Fruit fly (Drosophila melanogaster): Measurements from ENCODE around the gene Hr39.

The Hr39 gene

DNA sequence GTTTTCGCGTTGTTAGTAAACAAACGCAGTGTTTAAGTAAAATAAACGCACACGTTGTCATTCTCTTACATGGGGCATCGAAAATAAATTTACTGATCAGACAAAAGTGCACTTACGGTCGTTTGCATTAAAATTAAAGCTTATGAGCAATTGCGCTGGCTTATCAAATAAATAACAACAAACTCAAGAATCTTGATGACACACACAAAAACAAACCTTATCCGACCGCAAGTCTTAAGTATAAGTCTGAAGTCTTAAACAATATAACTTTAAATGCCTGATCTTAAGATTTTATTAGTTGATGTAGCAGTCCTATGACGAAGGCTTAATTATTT lies 18.2 kb upstream of the Hr39 start:
- no peak for TF ChIP-seq Dll (optimal IDR thresholded peaks at IDR 0.05)
- TF ChIP-seq CG8478 (optimal IDR thresholded peaks at IDR 0.05), result no peak

- no peak for TF ChIP-seq CG8478 (optimal IDR thresholded peaks at IDR 0.05)
- TF ChIP-seq EcR (GFP tag; optimal IDR thresholded peaks at IDR 0.05), result no peak
- no peak for TF ChIP-seq pan (optimal IDR thresholded peaks at IDR 0.05)
- TF ChIP-seq usp (GFP tag; optimal IDR thresholded peaks at IDR 0.05), result no peak
- no peak for TF ChIP-seq Dll (optimal IDR thresholded peaks at IDR 0.05)
- no peak for TF ChIP-seq psq (optimal IDR thresholded peaks at IDR 0.05)
These were observed 17.4 kb upstream of the Hr39 start for dm6 chr2L:21219640-21220085.

dm6 chr2L:21220396-21220795 lies 16.7 kb upstream of the Hr39 start, which contains the start of gene Atg18b:
Gene Atg18b (minus strand): TSS chr2L:21220572.
- TF ChIP-seq psq (optimal IDR thresholded peaks at IDR 0.05) (no peak), usp (GFP tag; optimal IDR thresholded peaks at IDR 0.05) (no peak), Dll (optimal IDR thresholded peaks at IDR 0.05) (no peak), pan (optimal IDR thresholded peaks at IDR 0.05) (no peak), CG8478 (optimal IDR thresholded peaks at IDR 0.05) (no peak), EcR (GFP tag; optimal IDR thresholded peaks at IDR 0.05) (no peak)

DNA sequence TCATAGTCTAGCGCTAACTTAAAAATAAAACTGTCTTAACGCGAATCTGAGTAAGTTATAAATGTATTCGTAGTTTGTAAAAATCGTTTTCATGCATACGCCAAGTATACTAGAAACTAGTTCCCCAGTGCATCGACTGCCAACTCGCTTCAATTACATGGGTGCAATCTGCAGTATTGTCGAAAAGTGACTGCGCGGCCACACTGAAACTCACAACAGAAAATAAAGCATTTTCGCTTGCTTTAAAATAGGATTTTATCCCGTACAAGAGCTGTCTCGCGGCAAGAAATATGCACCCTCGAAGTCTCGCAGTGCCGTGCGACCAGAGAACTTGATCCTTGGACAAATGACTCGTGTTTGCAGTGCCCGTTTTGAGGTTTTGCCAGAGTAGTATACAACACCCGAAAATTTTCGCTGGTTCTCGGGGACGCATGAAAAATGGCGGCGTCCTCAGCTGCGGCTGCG lies 15.9 kb upstream of the Hr39 start, which contains the start of gene CG8677:
Gene CG8677 (plus strand): TSS at position 199 of the 465 bp plus-strand sequence.
- TF ChIP-seq CG8478 (optimal IDR thresholded peaks at IDR 0.05), result no peak
- TF ChIP-seq usp (GFP tag; optimal IDR thresholded peaks at IDR 0.05), result no peak
- no peak for TF ChIP-seq EcR (GFP tag; optimal IDR thresholded peaks at IDR 0.05)
- TF ChIP-seq psq (optimal IDR thresholded peaks at IDR 0.05), result no peak
- no peak for TF ChIP-seq pan (optimal IDR thresholded peaks at IDR 0.05)
- TF ChIP-seq Dll (optimal IDR thresholded peaks at IDR 0.05), result no peak

DNA sequence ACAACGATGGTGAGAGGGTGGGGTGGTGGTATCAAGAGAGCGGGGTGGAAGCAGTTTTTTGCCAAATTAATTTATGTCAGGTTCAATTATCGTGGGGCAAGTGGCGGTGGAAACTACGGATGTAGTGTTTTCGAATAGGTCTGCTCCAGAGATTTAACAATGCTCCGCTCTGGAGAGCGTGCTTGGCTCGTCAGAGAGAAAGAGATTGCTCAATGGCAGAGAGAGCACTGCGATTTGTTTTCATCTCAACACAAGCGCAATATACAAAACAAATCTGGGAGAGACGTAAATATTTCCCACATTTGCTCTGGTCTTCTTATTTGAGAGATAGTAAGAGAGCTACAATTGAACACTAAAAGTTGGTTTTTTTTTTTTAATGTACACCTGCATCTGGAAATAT lies 15.3 kb upstream of the Hr39 start:
- TF ChIP-seq Dll (optimal IDR thresholded peaks at IDR 0.05), result no peak
- no peak for TF ChIP-seq EcR (GFP tag; optimal IDR thresholded peaks at IDR 0.05)
- TF ChIP-seq pan (optimal IDR thresholded peaks at IDR 0.05), result no peak
- no peak for TF ChIP-seq usp (GFP tag; optimal IDR thresholded peaks at IDR 0.05)
- no peak for TF ChIP-seq CG8478 (optimal IDR thresholded peaks at IDR 0.05)
- TF ChIP-seq psq (optimal IDR thresholded peaks at IDR 0.05), result no peak

dm6 chr2L:21233430-21233829 lies 3.6 kb upstream of the Hr39 start:
- TF ChIP-seq usp (GFP tag; optimal IDR thresholded peaks at IDR 0.05), result no peak
- TF ChIP-seq pan (optimal IDR thresholded peaks at IDR 0.05), result no peak
- no peak for TF ChIP-seq EcR (GFP tag; optimal IDR thresholded peaks at IDR 0.05)
- no peak for TF ChIP-seq psq (optimal IDR thresholded peaks at IDR 0.05)
- TF ChIP-seq Dll (optimal IDR thresholded peaks at IDR 0.05), result no peak
- TF ChIP-seq CG8478 (optimal IDR thresholded peaks at IDR 0.05), result no peak

DNA sequence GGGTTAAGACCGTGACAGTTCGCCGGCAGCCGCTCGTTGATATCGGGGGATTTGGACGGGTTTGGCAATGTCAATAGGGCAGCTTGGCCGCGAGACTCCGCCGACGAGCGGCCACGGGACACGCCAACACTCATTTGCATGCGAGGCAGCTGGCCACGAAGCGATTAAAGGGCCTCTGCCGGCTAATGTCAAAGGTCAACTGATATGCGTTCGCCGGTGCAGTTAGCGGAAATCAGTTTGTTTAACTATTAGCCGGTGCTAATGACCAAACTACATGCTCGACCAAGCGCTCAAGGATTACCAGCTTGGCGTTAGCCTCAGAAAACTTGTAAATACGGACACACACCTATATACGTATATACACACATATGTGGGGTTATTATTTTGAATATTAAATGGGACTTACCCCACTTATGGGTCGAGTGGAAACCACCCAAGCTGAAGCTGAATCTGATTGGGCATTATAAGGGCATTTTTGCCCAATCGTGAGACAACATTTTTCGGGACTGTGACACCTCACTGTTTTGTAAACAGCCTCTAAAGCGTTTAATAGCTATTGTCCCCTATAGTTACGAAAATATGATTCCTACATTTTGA lies 2.6 kb upstream of the Hr39 start:
- TF ChIP-seq usp (GFP tag; optimal IDR thresholded peaks at IDR 0.05) (no peak), CG8478 (optimal IDR thresholded peaks at IDR 0.05) (no peak), pan (optimal IDR thresholded peaks at IDR 0.05) (no peak)

DNA sequence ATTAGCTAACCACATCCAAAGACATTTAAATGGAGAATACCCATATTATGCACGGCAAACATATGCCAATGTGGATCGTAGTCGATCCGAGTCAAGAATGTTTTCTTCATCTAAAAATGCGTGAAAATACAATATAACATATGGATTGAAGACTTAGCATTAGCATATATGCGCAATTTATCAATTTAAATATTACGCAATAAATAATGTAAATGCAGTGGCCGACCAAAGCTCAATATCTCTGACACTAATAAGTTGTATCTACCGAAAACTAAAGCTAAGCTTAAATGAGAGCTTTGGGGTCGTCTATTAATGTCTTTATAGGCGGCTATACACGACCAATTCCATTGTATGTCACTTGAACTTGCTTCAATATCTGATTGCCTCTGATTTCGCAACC lies 1.6 kb upstream of the Hr39 start:
- TF ChIP-seq usp (GFP tag; optimal IDR thresholded peaks at IDR 0.05), result no peak

- TF ChIP-seq EcR (GFP tag; optimal IDR thresholded peaks at IDR 0.05), result no peak
These were observed 417 bp upstream of the Hr39 start, which contains the start of gene CG31626 for dm6 chr2L:21236633-21237032. Gene CG31626 (minus strand): TSS chr2L:21236733.

- no peak for TF ChIP-seq psq (optimal IDR thresholded peaks at IDR 0.05)
- TF ChIP-seq EcR (GFP tag; optimal IDR thresholded peaks at IDR 0.05), result peak; percentile 86 to 96
- TF ChIP-seq usp (GFP tag; optimal IDR thresholded peaks at IDR 0.05), result no peak
- peak; percentile 82 for TF ChIP-seq Dll (optimal IDR thresholded peaks at IDR 0.05)
- TF ChIP-seq CG8478 (optimal IDR thresholded peaks at IDR 0.05), result no peak
- TF ChIP-seq pan (optimal IDR thresholded peaks at IDR 0.05), result no peak
These were observed 854 bp downstream of the Hr39 start for dm6 chr2L:21237748-21238459.

dm6 chr2L:21242369-21242768 lies 5.3 kb downstream of the Hr39 start:
- TF ChIP-seq psq (optimal IDR thresholded peaks at IDR 0.05) (no peak), usp (GFP tag; optimal IDR thresholded peaks at IDR 0.05) (no peak), Dll (optimal IDR thresholded peaks at IDR 0.05) (no peak), CG8478 (optimal IDR thresholded peaks at IDR 0.05) (no peak), pan (optimal IDR thresholded peaks at IDR 0.05) (no peak), EcR (GFP tag; optimal IDR thresholded peaks at IDR 0.05) (no peak)

DNA sequence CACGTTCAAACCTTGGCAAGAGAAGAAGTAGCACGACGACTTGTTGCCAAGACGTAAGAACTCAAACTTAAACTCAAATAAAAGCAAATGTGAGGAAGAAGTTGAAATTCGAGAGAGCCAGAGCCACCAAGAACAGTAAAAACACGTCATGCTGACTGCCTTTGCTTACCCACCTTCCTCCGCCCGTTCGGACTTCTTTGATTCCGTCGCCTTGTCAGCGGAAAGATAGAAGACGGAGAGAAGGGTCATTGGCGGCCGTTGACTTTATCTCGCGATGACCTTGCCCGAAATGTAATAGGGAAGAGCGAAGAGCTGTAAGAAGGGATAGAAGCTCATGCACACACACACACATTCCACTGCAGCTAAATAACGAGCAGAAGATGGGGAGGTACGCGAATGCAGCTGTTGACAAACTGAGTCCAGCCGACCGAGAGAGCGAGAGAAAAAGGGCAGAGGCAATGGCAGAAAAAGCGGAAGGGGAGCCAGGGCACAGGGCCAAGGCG lies 7.0 kb downstream of the Hr39 start:
- TF ChIP-seq pan (optimal IDR thresholded peaks at IDR 0.05) (peak; percentile 39), usp (GFP tag; optimal IDR thresholded peaks at IDR 0.05) (no peak), Dll (optimal IDR thresholded peaks at IDR 0.05) (no peak), EcR (GFP tag; optimal IDR thresholded peaks at IDR 0.05) (peak; percentile 60 to 98), CG8478 (optimal IDR thresholded peaks at IDR 0.05) (no peak), psq (optimal IDR thresholded peaks at IDR 0.05) (no peak)

Data from whole organism.